Fruit fly (Drosophila melanogaster) whole organism, embryonic: Measurements from ENCODE around the gene CG14854.
A peak's percentile ranks its signal among the peaks of the same experiment; 100 is the strongest.

Experiments
- Aef1 ChIP-seq: fragments of 200-800 bp; sonication (Bioruptor generic); IDR thresholded peaks from 3 replicates; pipeline ENCODE4 v1.3.6; 2022; ENCODE audit warnings: missing biosample characterization, missing genetic modification characterization
- Atf3 ChIP-seq: fragments of 200-800 bp; sonication (Bioruptor generic); optimal IDR thresholded peaks from 3 replicates; lab custom pipeline; 2016; ENCODE audit warnings: missing biosample characterization, missing genetic modification characterization
- Bdp1 ChIP-seq: fragments of 200-800 bp; sonication (Bioruptor generic); optimal IDR thresholded peaks from 3 replicates; lab custom pipeline; 2016; ENCODE audit warnings: missing biosample characterization, missing genetic modification characterization
- CG10366 ChIP-seq: fragments of 200-800 bp; sonication (Bioruptor generic); IDR thresholded peaks from 2 replicates; pipeline ENCODE4 v1.3.6; 2022; ENCODE audit warnings: missing biosample characterization, missing genetic modification characterization
- CG11085 ChIP-seq: fragments of 200-800 bp; sonication (Bioruptor generic); IDR thresholded peaks from 2 replicates; pipeline ENCODE4 v1.3.6; 2022; ENCODE audit warnings: missing biosample characterization, missing genetic modification characterization
- CG12236 ChIP-seq: fragments of 200-800 bp; sonication (Bioruptor generic); optimal IDR thresholded peaks from 2 replicates; lab custom pipeline; 2016; ENCODE audit warnings: missing biosample characterization, missing genetic modification characterization
- CG13894 ChIP-seq: fragments of 200-800 bp; sonication (Bioruptor generic); optimal IDR thresholded peaks from 3 replicates; lab custom pipeline; 2018; ENCODE audit warnings: missing biosample characterization, mild to moderate bottlenecking, missing genetic modification characterization, moderate library complexity
- CG14014 ChIP-seq: fragments of 200-800 bp; sonication (Bioruptor generic); IDR thresholded peaks from 2 replicates; pipeline ENCODE4 v1.3.6; 2022; ENCODE audit warnings: missing biosample characterization, missing genetic modification characterization
- CG14441 ChIP-seq: fragments of 200-800 bp; sonication (Bioruptor generic); IDR thresholded peaks from 2 replicates; pipeline ENCODE4 v1.3.6; 2022; ENCODE audit warnings: missing biosample characterization, missing genetic modification characterization
- CG16779 ChIP-seq: fragments of 200-800 bp; sonication (Bioruptor generic); IDR thresholded peaks from 2 replicates; pipeline ENCODE4 v1.3.6; 2022; ENCODE audit warnings: missing biosample characterization, missing genetic modification characterization
- CG18011 ChIP-seq: fragments of 200-800 bp; sonication (Bioruptor generic); optimal IDR thresholded peaks from 2 replicates; lab custom pipeline; 2017; ENCODE audit warnings: missing biosample characterization, missing genetic modification characterization, mild to moderate bottlenecking, moderate library complexity, missing genotype
- CG2116 ChIP-seq: fragments of 200-800 bp; sonication (Bioruptor generic); optimal IDR thresholded peaks from 3 replicates; lab custom pipeline; 2018; ENCODE audit warnings: missing biosample characterization, mild to moderate bottlenecking, missing genetic modification characterization
- CG2889 ChIP-seq: fragments of 200-800 bp; sonication (Bioruptor generic); IDR thresholded peaks from 3 replicates; pipeline ENCODE4 v1.3.6; 2022; ENCODE audit warnings: missing biosample characterization, missing genetic modification characterization
- CG31224 ChIP-seq: fragments of 200-800 bp; sonication (Bioruptor generic); IDR thresholded peaks from 2 replicates; pipeline ENCODE4 v1.3.6; 2022; ENCODE audit warnings: missing biosample characterization, missing genetic modification characterization
- CG6272 ChIP-seq: fragments of 200-800 bp; sonication (Bioruptor generic); IDR thresholded peaks from 2 replicates; pipeline ENCODE4 v1.3.6; 2022; ENCODE audit warnings: missing biosample characterization, missing genetic modification characterization
- CG6854 ChIP-seq: fragments of 200-800 bp; sonication (Bioruptor generic); optimal IDR thresholded peaks from 3 replicates; lab custom pipeline; 2017; ENCODE audit warnings: missing biosample characterization, mild to moderate bottlenecking, missing genetic modification characterization
- CG7987 ChIP-seq: fragments of 200-800 bp; sonication (Bioruptor generic); optimal IDR thresholded peaks from 2 replicates; lab custom pipeline; 2018; ENCODE audit warnings: missing biosample characterization, mild to moderate bottlenecking, missing genetic modification characterization, moderate library complexity
- CG9932 ChIP-seq: fragments of 200-800 bp; sonication (Bioruptor generic); IDR thresholded peaks from 2 replicates; pipeline ENCODE4 v1.3.6; 2022; ENCODE audit warnings: missing biosample characterization, missing genetic modification characterization
- Dip2 ChIP-seq: fragments of 200-800 bp; sonication (Bioruptor generic); IDR thresholded peaks from 2 replicates; pipeline ENCODE4 v1.3.6; 2022; ENCODE audit warnings: missing biosample characterization, missing genetic modification characterization
- Elba2 ChIP-seq: fragments of 200-800 bp; sonication (Bioruptor generic); optimal IDR thresholded peaks from 3 replicates; lab custom pipeline; 2016; ENCODE audit warnings: missing biosample characterization, missing genetic modification characterization
- Hr3 ChIP-seq: fragments of 200-800 bp; sonication (Bioruptor generic); optimal IDR thresholded peaks from 3 replicates; lab custom pipeline; 2016; ENCODE audit warnings: missing biosample characterization, missing genetic modification characterization
- Hr51 ChIP-seq, 2 experiments: fragments of 200-800 bp; sonication (Bioruptor generic); optimal IDR thresholded peaks; 2 replicates in 1 of 2; 3 replicates in 1 of 2; lab custom pipeline; 2016 to 2018; ENCODE audit warnings: missing biosample characterization in 2 of 2, missing genetic modification characterization in 2 of 2, mild to moderate bottlenecking in 1 of 2, moderate library complexity in 1 of 2
- MTF-1 ChIP-seq: fragments of 200-800 bp; sonication (Bioruptor generic); optimal IDR thresholded peaks from 2 replicates; lab custom pipeline; 2018; ENCODE audit warnings: missing biosample characterization, mild to moderate bottlenecking, missing genetic modification characterization, borderline replicate concordance
- Med ChIP-seq: fragments of 200-800 bp; sonication (Bioruptor generic); peaks from one replicate; lab custom pipeline; 2016; ENCODE audit warnings: missing biosample characterization, missing genetic modification characterization, mild to moderate bottlenecking, inconsistent platforms, moderate library complexity
- Ravus ChIP-seq: fragments of 200-800 bp; sonication (Bioruptor generic); IDR thresholded peaks from 2 replicates; pipeline ENCODE4 v1.3.6; 2022; ENCODE audit warnings: missing biosample characterization, missing genetic modification characterization
- Sry-δ ChIP-seq: fragments of 200-800 bp; sonication (Bioruptor generic); optimal IDR thresholded peaks from 2 replicates; lab custom pipeline; 2016; ENCODE audit warnings: missing biosample characterization, missing genetic modification characterization
- Usf ChIP-seq: fragments of 200-800 bp; sonication (Bioruptor generic); optimal IDR thresholded peaks from 2 replicates; lab custom pipeline; 2017; ENCODE audit warnings: missing genotype, missing biosample characterization, missing genetic modification characterization
- Xbp1 ChIP-seq: fragments of 200-800 bp; sonication (Bioruptor generic); optimal IDR thresholded peaks from 3 replicates; lab custom pipeline; 2016; ENCODE audit warnings: missing biosample characterization, mild to moderate bottlenecking, missing genetic modification characterization
- al ChIP-seq: fragments of 200-800 bp; sonication (Bioruptor generic); IDR thresholded peaks from 2 replicates; pipeline ENCODE4 v1.3.6; 2022; ENCODE audit warnings: missing biosample characterization, missing genetic modification characterization
- az2 ChIP-seq: fragments of 200-800 bp; sonication (Bioruptor generic); optimal IDR thresholded peaks from 3 replicates; lab custom pipeline; 2016; ENCODE audit warnings: missing biosample characterization, missing genetic modification characterization
- bcd ChIP-seq: fragments of 200-800 bp; sonication (Bioruptor generic); optimal IDR thresholded peaks from 2 replicates; lab custom pipeline; 2017; ENCODE audit warnings: missing biosample characterization, mild to moderate bottlenecking, missing genetic modification characterization
- bigmax ChIP-seq: fragments of 200-800 bp; sonication (Bioruptor generic); optimal IDR thresholded peaks from 2 replicates; lab custom pipeline; 2018; ENCODE audit warnings: missing biosample characterization, mild to moderate bottlenecking, missing genetic modification characterization
- caup ChIP-seq: fragments of 200-800 bp; sonication (Bioruptor generic); optimal IDR thresholded peaks from 3 replicates; lab custom pipeline; 2017; ENCODE audit warnings: missing biosample characterization, mild to moderate bottlenecking, missing genetic modification characterization, moderate library complexity; ENCODE audit not compliant: severe bottlenecking
- dpn ChIP-seq, 2 experiments: fragments of 200-800 bp; sonication (Bioruptor generic); optimal IDR thresholded peaks; 3 replicates each; lab custom pipeline; 2016; ENCODE audit warnings: missing biosample characterization in 2 of 2, missing genetic modification characterization in 2 of 2
- ewg ChIP-seq: fragments of 200-800 bp; sonication (Bioruptor generic); optimal IDR thresholded peaks from 3 replicates; lab custom pipeline; 2017; ENCODE audit warnings: mild to moderate bottlenecking, missing biosample characterization, missing genetic modification reagents, missing genetic modification characterization
- exex ChIP-seq: fragments of 200-800 bp; sonication (Bioruptor generic); optimal IDR thresholded peaks from 4 replicates; lab custom pipeline; 2018; ENCODE audit warnings: missing biosample characterization, mild to moderate bottlenecking, missing genetic modification characterization, moderate library complexity
- hbn ChIP-seq: fragments of 200-800 bp; sonication (Bioruptor generic); IDR thresholded peaks from 2 replicates; pipeline ENCODE4 v1.3.6; 2022; ENCODE audit warnings: missing biosample characterization, missing genetic modification characterization; ENCODE audit not compliant: partially characterized antibody
- ind ChIP-seq: fragments of 200-800 bp; sonication (Bioruptor generic); optimal IDR thresholded peaks from 3 replicates; lab custom pipeline; 2016; ENCODE audit warnings: missing biosample characterization, missing genetic modification characterization
- lola ChIP-seq, 3 experiments: fragments of >200 bp in 2 of 3; fragments of 200-800 bp in 1 of 3; sonication (Bioruptor generic) in 1 of 3; optimal IDR thresholded peaks; 2 replicates each; lab custom pipeline; 2017 to 2019; ENCODE audit warnings: missing biosample characterization in 3 of 3, missing genetic modification characterization in 3 of 3, mild to moderate bottlenecking in 1 of 3, moderate library complexity in 1 of 3
- luna ChIP-seq: fragments of 200-800 bp; sonication (Bioruptor generic); optimal IDR thresholded peaks from 2 replicates; lab custom pipeline; 2016; ENCODE audit warnings: missing biosample characterization, missing genetic modification characterization
- mam ChIP-seq: fragments of 200-800 bp; sonication (Bioruptor generic); optimal IDR thresholded peaks from 3 replicates; lab custom pipeline; 2016; ENCODE audit warnings: missing biosample characterization, missing genetic modification characterization
- nmo ChIP-seq: fragments of 200-800 bp; sonication (Bioruptor generic); optimal IDR thresholded peaks from 2 replicates; lab custom pipeline; 2018; ENCODE audit warnings: missing biosample characterization, mild to moderate bottlenecking, missing genetic modification characterization, moderate library complexity
- odd ChIP-seq: fragments of 200-800 bp; sonication (Bioruptor generic); optimal IDR thresholded peaks from 2 replicates; lab custom pipeline; 2017; ENCODE audit warnings: missing biosample characterization, mild to moderate bottlenecking, missing genetic modification characterization
- pnt ChIP-seq: fragments of 200-800 bp; sonication (Bioruptor generic); optimal IDR thresholded peaks from 3 replicates; lab custom pipeline; 2016; ENCODE audit warnings: missing biosample characterization, missing genetic modification characterization
- sc ChIP-seq, 3 experiments: fragments of >200 bp in 2 of 3; fragments of 200-800 bp in 1 of 3; sonication (Bioruptor generic) in 1 of 3; optimal IDR thresholded peaks; 2 replicates in 2 of 3; 3 replicates in 1 of 3; lab custom pipeline; 2017; ENCODE audit warnings: mild to moderate bottlenecking in 1 of 3, missing biosample characterization in 1 of 3, missing genetic modification characterization in 1 of 3, missing genetic modification reagents in 1 of 3
- sd ChIP-seq: fragments of 200-800 bp; sonication (Bioruptor generic); optimal IDR thresholded peaks from 3 replicates; lab custom pipeline; 2018; ENCODE audit warnings: missing biosample characterization, mild to moderate bottlenecking, missing genetic modification characterization, moderate library complexity
- trh ChIP-seq: fragments of 200-800 bp; sonication (Bioruptor generic); optimal IDR thresholded peaks from 2 replicates; lab custom pipeline; 2016; ENCODE audit warnings: missing biosample characterization, missing genetic modification characterization
- wor ChIP-seq: fragments of 200-800 bp; sonication (Bioruptor generic); IDR thresholded peaks from 2 replicates; pipeline ENCODE4 v1.3.6; 2022; ENCODE audit warnings: missing biosample characterization, missing genetic modification characterization

CG14854 gene

DNA sequence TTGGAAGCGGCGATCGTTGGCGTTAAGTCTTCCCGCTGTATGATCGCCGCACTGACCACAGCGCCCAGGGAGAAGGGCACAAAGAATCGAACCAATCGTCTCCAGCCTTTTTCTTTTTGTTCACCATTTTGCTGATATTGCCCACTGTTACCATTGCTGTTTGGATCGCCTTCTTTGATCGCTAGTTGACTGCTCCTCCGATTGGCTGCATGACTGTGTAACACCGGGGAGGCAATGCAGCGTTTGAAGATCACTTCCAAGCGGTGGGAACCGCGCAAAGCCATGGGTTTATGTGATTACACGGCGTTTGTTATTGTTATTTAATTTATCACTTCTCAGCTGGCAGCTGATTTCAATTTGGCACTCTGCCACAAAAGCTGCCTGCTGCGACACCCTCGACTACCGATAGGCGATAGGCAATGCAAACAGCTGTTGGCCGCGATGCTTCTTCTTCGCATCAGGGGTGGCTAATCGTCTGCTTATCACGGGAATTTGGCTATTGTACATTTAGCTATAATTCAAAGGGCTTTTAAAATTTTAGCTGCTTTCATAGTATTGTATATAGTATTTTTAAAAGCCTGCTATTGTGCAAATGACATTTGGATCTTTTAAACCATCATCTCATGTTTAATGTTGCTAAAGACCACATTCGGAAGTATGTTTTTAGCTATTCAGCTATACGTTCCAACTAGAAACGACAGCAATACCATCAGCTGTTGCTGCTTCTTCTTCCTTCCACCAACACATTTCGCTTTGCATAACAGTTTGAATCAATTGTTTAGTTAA, 48.5 kb downstream of the CG14854 start, which contains the start of the genes HtrA2 and mRpL11 (continued):
- TF ChIP-seq al (GFP tag; lab: Robert Waterston, UW) (peak; percentile 40; the same call in 1 of the 2 replicates), MTF-1 (GFP tag; lab: Kevin White, UChicago) (no peak), CG6854 (GFP tag; lab: Kevin White, UChicago) (no peak), CG18011 (GFP tag; lab: Kevin White, UChicago) (peak; percentile 99), Ravus (GFP tag; lab: Robert Waterston, UW) (no peak), Xbp1 (GFP tag; lab: Kevin White, UChicago) (peak; percentile 64), nmo (GFP tag; lab: Kevin White, UChicago) (peak; percentile 85), trh (GFP tag; lab: Kevin White, UChicago) (no peak), ewg (GFP tag; lab: Kevin White, UChicago) (no peak), CG6272 (GFP tag; lab: Robert Waterston, UW) (peak; percentile 30; the same call in 1 of the 2 replicates), CG2116 (GFP tag; lab: Kevin White, UChicago) (peak; percentile 57), CG10366 (GFP tag; lab: Robert Waterston, UW) (peak; percentile 38; the same call in 1 of the 2 replicates), Atf3 (GFP tag; lab: Kevin White, UChicago) (no peak), CG2889 (GFP tag; lab: Robert Waterston, UW) (no peak), CG14441 (GFP tag; lab: Robert Waterston, UW) (peak; percentile 40; the same call in 1 of the 2 replicates), pnt (GFP tag; lab: Kevin White, UChicago) (peak; percentile 30), CG9932 (peak; percentile 84), CG12236 (no peak), CG7987 (GFP tag; lab: Kevin White, UChicago) (peak; percentile 41), Med (GFP tag; lab: Kevin White, UChicago) (peak; percentile 88), Elba2 (GFP tag; lab: Kevin White, UChicago) (peak; percentile 77), bcd (peak; percentile 59), dpn (GFP tag; optimal IDR thresholded peaks at IDR 0.05; lab: Kevin White, UChicago) (peak; percentile 64 to 66), hbn (GFP tag; lab: Robert Waterston, UW) (peak; percentile 44), sc (optimal IDR thresholded peaks at IDR 0.05; lab: Kevin White, UChicago) (no peak), sc (GFP tag; optimal IDR thresholded peaks at IDR 0.05; lab: Kevin White, UChicago) (no peak), ind (peak; percentile 56), bigmax (GFP tag; lab: Kevin White, UChicago) (no peak), CG11085 (GFP tag; lab: Robert Waterston, UW) (peak; percentile 30; the same call in 1 of the 2 replicates), CG14014 (GFP tag; lab: Robert Waterston, UW) (no peak; the same call in 1 of the 2 replicates), luna (GFP tag; lab: Kevin White, UChicago) (peak; percentile 48), mam (GFP tag; lab: Kevin White, UChicago) (peak; percentile 83), exex (tag; lab: Kevin White, UChicago) (peak; percentile 67), CG31224 (GFP tag; lab: Robert Waterston, UW) (0 out of 2 replicates have a peak, but pooled peaks have one; percentile 22), Aef1 (GFP tag; lab: Robert Waterston, UW) (peak; percentile 60), caup (GFP tag; lab: Kevin White, UChicago) (peak; percentile 39), Dip2 (GFP tag; lab: Robert Waterston, UW) (no peak), Usf (peak; percentile 50), Bdp1 (GFP tag; lab: Kevin White, UChicago) (peak; percentile 58), lola (GFP tag; optimal IDR thresholded peaks at IDR 0.05; lab: Kevin White, UChicago) (peak in 1 of 3 experiments; percentile 66), CG13894 (tag; lab: Kevin White, UChicago) (no peak), az2 (peak; percentile 33), sd (tag; lab: Kevin White, UChicago) (peak; percentile 84), wor (GFP tag; lab: Robert Waterston, UW) (no peak), CG16779 (GFP tag; lab: Robert Waterston, UW) (no peak), Hr51 (GFP tag; optimal IDR thresholded peaks at IDR 0.05; lab: Kevin White, UChicago) (peak in 1 of 2 experiments; percentile 79), odd (GFP tag; lab: Kevin White, UChicago) (no peak), Hr3 (GFP tag; lab: Kevin White, UChicago) (peak; percentile 78), Sry-δ (GFP tag; lab: Kevin White, UChicago) (peak; percentile 64)
